Fruit fly (Drosophila melanogaster) whole organism, pupa: ENCODE data around the gene Rim.

Source experiments
- CG10348 ChIP-seq: fragments of 200-800 bp; sonication (Bioruptor generic); IDR thresholded peaks from 2 replicates; pipeline ENCODE4 v1.3.6; 2022; ENCODE audit warnings: missing biosample characterization, missing genetic modification characterization
- CG12605 ChIP-seq: fragments of 200-800 bp; sonication (Bioruptor generic); IDR thresholded peaks from 2 replicates; pipeline ENCODE4 v1.3.6; 2022; ENCODE audit warnings: missing biosample characterization, missing genetic modification characterization
- CG13204 ChIP-seq: fragments of 200-800 bp; sonication (Bioruptor generic); optimal IDR thresholded peaks from 2 replicates; lab custom pipeline; 2018; ENCODE audit warnings: missing biosample characterization, mild to moderate bottlenecking, missing genetic modification characterization, moderate library complexity
- CG14655 ChIP-seq: fragments of 200-800 bp; sonication (Bioruptor generic); optimal IDR thresholded peaks from 3 replicates; lab custom pipeline; 2017; ENCODE audit warnings: mild to moderate bottlenecking, missing biosample characterization, missing genetic modification reagents, missing genetic modification characterization
- CG15710 ChIP-seq: fragments of 200-800 bp; sonication (Bioruptor generic); optimal IDR thresholded peaks from 2 replicates; lab custom pipeline; 2018; ENCODE audit warnings: missing biosample characterization, mild to moderate bottlenecking, missing genetic modification characterization, moderate library complexity
- CG17806 ChIP-seq: fragments of 200-800 bp; sonication (Bioruptor generic); optimal IDR thresholded peaks from 2 replicates; lab custom pipeline; 2018; ENCODE audit warnings: missing biosample characterization, mild to moderate bottlenecking, missing genetic modification characterization, moderate library complexity
- CG32121 ChIP-seq: fragments of 200-800 bp; sonication (Bioruptor generic); IDR thresholded peaks from 2 replicates; pipeline ENCODE4 v1.3.6; 2022; ENCODE audit warnings: missing biosample characterization, missing genetic modification characterization
- CG34367 ChIP-seq: fragments of 200-800 bp; sonication (Bioruptor generic); optimal IDR thresholded peaks from 2 replicates; lab custom pipeline; 2018; ENCODE audit warnings: missing biosample characterization, mild to moderate bottlenecking, missing genetic modification characterization
- CG4496 ChIP-seq: fragments of 200-800 bp; sonication (Bioruptor generic); IDR thresholded peaks from 3 replicates; pipeline ENCODE4 v1.3.6; 2022; ENCODE audit warnings: missing biosample characterization, missing genetic modification characterization
- CG8159 ChIP-seq: fragments of 200-800 bp; sonication (Bioruptor generic); optimal IDR thresholded peaks from 3 replicates; lab custom pipeline; 2018; ENCODE audit warnings: missing biosample characterization, mild to moderate bottlenecking, missing genetic modification characterization, moderate library complexity
- CG8301 ChIP-seq: fragments of 200-800 bp; sonication (Bioruptor generic); optimal IDR thresholded peaks from 2 replicates; lab custom pipeline; 2018; ENCODE audit warnings: missing biosample characterization, mild to moderate bottlenecking, missing genetic modification characterization
- CG9948 ChIP-seq: fragments of 200-800 bp; sonication (Bioruptor generic); optimal IDR thresholded peaks from 2 replicates; lab custom pipeline; 2018; ENCODE audit warnings: missing biosample characterization, mild to moderate bottlenecking, missing genetic modification characterization, moderate library complexity
- D1 ChIP-seq: fragments of 200-800 bp; sonication (Bioruptor generic); optimal IDR thresholded peaks from 2 replicates; lab custom pipeline; 2018; ENCODE audit warnings: missing biosample characterization, mild to moderate bottlenecking, missing genetic modification characterization, moderate library complexity
- EcR ChIP-seq: fragments of 200-800 bp; sonication (Bioruptor generic); optimal IDR thresholded peaks from 3 replicates; lab custom pipeline; 2019; ENCODE audit warnings: missing biosample characterization, missing genetic modification characterization, mild to moderate bottlenecking, moderate library complexity, missing genetic modification reagents
- Ets98B ChIP-seq: fragments of 200-800 bp; sonication (Bioruptor generic); IDR thresholded peaks from 2 replicates; pipeline ENCODE4 v1.3.6; 2022; ENCODE audit warnings: missing biosample characterization, missing genetic modification characterization
- Pif1A ChIP-seq: fragments of 200-800 bp; sonication (Bioruptor generic); optimal IDR thresholded peaks from 3 replicates; lab custom pipeline; 2016; ENCODE audit warnings: missing biosample characterization, missing genetic modification characterization
- Pif1B ChIP-seq: fragments of 200-800 bp; sonication (Bioruptor generic); optimal IDR thresholded peaks from 3 replicates; lab custom pipeline; 2016; ENCODE audit warnings: missing biosample characterization, missing genetic modification characterization
- Snoo ChIP-seq: fragments of 200-800 bp; sonication (Bioruptor generic); optimal IDR thresholded peaks from 3 replicates; lab custom pipeline; 2017; ENCODE audit warnings: missing biosample characterization, mild to moderate bottlenecking, missing genetic modification characterization, inconsistent platforms
- fd96Ca ChIP-seq: fragments of 200-800 bp; sonication (Bioruptor generic); IDR thresholded peaks from 3 replicates; pipeline ENCODE4 v1.3.6; 2022; ENCODE audit warnings: missing biosample characterization, missing genetic modification characterization
- gl ChIP-seq: fragments of 200-800 bp; sonication (Bioruptor generic); optimal IDR thresholded peaks from 2 replicates; lab custom pipeline; 2018; ENCODE audit warnings: missing biosample characterization, mild to moderate bottlenecking, missing genetic modification characterization
- rn ChIP-seq: fragments of 200-800 bp; sonication (Bioruptor generic); IDR thresholded peaks from 2 replicates; pipeline ENCODE4 v1.3.6; 2022; ENCODE audit warnings: missing biosample characterization, missing genetic modification characterization

Gene Rim

DNA sequence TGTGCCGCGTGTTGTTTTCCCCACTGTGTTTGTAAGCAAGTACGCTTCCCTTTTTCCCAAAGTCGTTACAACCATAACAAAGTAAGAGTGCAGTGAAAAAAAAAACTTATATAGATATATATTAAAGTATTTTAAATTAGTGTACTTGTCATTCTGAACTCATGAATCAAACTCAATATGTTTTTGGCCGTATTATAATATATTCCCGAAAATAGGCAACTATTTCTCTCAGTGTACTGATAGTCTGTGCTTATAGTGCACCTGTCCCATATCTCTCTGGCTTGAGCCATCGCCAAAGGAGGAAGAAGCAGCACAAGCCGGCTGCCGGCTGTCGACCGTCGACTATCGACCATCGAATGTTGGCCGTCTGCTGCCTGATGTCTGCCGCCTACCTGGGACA is 24.7 kb upstream of the Rim start:
- peak; percentile 88 for TF ChIP-seq CG14655
- peak; percentile 46 for TF ChIP-seq CG8159 (tag; lab: Kevin White, UChicago)
- TF ChIP-seq EcR (GFP tag; lab: Kevin White, UChicago), result no peak
- peak; percentile 35; the same call in 1 of the 2 replicates for TF ChIP-seq CG12605 (GFP tag; lab: Robert Waterston, UW)
- no peak for TF ChIP-seq D1 (tag; lab: Kevin White, UChicago)
- peak; percentile 43 for TF ChIP-seq CG15710 (tag; lab: Kevin White, UChicago)
- TF ChIP-seq Pif1B (GFP tag; lab: Kevin White, UChicago), result peak; percentile 53
- TF ChIP-seq Ets98B (GFP tag; lab: Robert Waterston, UW), result peak; percentile 42; the same call in 1 of the 2 replicates
- TF ChIP-seq Snoo (tag; lab: Kevin White, UChicago), result no peak
- TF ChIP-seq CG9948 (tag; lab: Kevin White, UChicago), result peak; percentile 56
- no peak for TF ChIP-seq CG32121 (GFP tag; lab: Robert Waterston, UW)
- TF ChIP-seq rn, result peak; percentile 34; the same call in 1 of the 2 replicates
- no peak for TF ChIP-seq gl (tag; lab: Kevin White, UChicago)
- peak; percentile 73 for TF ChIP-seq CG8301
- TF ChIP-seq CG13204, result no peak
- TF ChIP-seq Pif1A, result peak; percentile 23
- TF ChIP-seq CG34367 (tag; lab: Kevin White, UChicago), result peak; percentile 14
- no peak for TF ChIP-seq CG10348
- TF ChIP-seq CG4496, result peak; percentile 75; the same call in 2 of the 3 replicates
- TF ChIP-seq CG17806, result peak; percentile 55
- TF ChIP-seq fd96Ca (GFP tag; lab: Robert Waterston, UW), result peak; percentile 24; the same call in 1 of the 3 replicates

dm6 chr3R:17938713-17939112 is 22.3 kb upstream of the Rim start:
- TF ChIP-seq Snoo (tag; lab: Kevin White, UChicago), result no peak
- no peak for TF ChIP-seq CG4496
- TF ChIP-seq CG15710 (tag; lab: Kevin White, UChicago), result no peak
- no peak for TF ChIP-seq EcR (GFP tag; lab: Kevin White, UChicago)
- no peak for TF ChIP-seq rn
- TF ChIP-seq CG8301, result no peak
- TF ChIP-seq fd96Ca (GFP tag; lab: Robert Waterston, UW), result no peak
- TF ChIP-seq CG10348, result no peak
- TF ChIP-seq Pif1B (GFP tag; lab: Kevin White, UChicago), result no peak
- no peak for TF ChIP-seq CG13204

DNA sequence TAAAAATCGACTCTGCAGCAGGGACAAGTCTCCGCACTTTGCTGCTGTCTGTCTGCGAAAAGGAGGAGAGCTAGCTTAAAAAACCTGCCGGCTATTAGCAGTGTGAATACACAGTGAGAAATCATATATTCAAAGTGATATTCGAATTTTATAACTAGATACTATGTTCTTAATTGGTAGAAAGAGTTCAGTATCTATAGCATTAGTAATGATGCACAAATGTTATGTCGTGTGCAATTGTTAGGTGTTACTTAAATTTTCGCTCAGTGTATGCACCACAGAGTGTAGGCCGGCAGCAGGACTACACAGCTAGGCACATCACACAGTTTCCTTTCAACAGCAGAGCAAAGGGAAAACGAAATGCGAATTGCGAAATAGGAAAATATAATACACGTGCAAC is 18.4 kb upstream of the Rim start:
- TF ChIP-seq Ets98B (GFP tag; lab: Robert Waterston, UW), result 0 out of 2 replicates have a peak, but pooled peaks have one; percentile 12
- TF ChIP-seq CG34367 (tag; lab: Kevin White, UChicago), result no peak
- 0 out of 2 replicates have a peak, but pooled peaks have one; percentile 17 for TF ChIP-seq CG32121 (GFP tag; lab: Robert Waterston, UW)
- 0 out of 3 replicates have a peak, but pooled peaks have one; percentile 38 for TF ChIP-seq CG4496
- no peak for TF ChIP-seq gl (tag; lab: Kevin White, UChicago)
- peak; percentile 7 for TF ChIP-seq CG17806
- TF ChIP-seq CG12605 (GFP tag; lab: Robert Waterston, UW), result no peak
- TF ChIP-seq CG8301, result peak; percentile 31
- TF ChIP-seq EcR (GFP tag; lab: Kevin White, UChicago), result no peak
- peak; percentile 1 for TF ChIP-seq CG15710 (tag; lab: Kevin White, UChicago)
- TF ChIP-seq fd96Ca (GFP tag; lab: Robert Waterston, UW), result no peak
- TF ChIP-seq rn, result no peak
- peak; percentile 36 for TF ChIP-seq CG8159 (tag; lab: Kevin White, UChicago)
- no peak for TF ChIP-seq CG13204
- no peak for TF ChIP-seq D1 (tag; lab: Kevin White, UChicago)
- TF ChIP-seq CG10348, result no peak
- TF ChIP-seq Pif1A, result no peak
- TF ChIP-seq Pif1B (GFP tag; lab: Kevin White, UChicago), result no peak
- TF ChIP-seq CG14655, result peak; percentile 26
- TF ChIP-seq Snoo (tag; lab: Kevin White, UChicago), result no peak
- peak; percentile 15 for TF ChIP-seq CG9948 (tag; lab: Kevin White, UChicago)

DNA sequence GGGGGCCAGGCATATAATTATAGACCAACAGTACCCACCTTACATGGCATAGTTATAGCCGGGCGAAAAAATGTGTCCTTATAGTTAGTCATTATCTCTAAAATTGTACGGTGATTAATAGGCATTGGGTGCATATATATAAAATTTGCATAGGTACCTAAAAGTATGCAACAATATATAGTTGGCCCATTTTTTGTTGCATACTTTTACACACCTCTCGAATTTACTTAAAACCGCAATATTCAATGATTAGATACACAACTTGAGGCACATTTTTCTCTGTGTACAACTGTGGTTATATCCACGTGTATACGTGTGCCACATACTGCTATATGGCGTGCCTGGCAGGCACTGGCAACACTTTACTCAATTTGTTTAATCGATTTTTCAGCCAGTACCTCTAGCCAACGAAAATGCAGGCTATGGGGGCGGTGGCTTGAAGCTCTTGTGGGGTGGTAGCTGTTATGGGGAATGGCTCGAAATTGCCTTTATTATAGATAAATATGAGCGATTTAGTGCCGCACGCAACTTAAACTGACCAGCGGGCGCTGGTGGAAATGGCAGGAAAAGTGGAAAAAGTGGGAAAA is 16.3 kb upstream of the Rim start:
- TF ChIP-seq CG17806, result no peak
- no peak for TF ChIP-seq CG10348
- no peak for TF ChIP-seq gl (tag; lab: Kevin White, UChicago)
- TF ChIP-seq, all 21 proteins: peak for 0

- TF ChIP-seq Pif1A, result no peak
- TF ChIP-seq Ets98B (GFP tag; lab: Robert Waterston, UW), result no peak
- TF ChIP-seq CG34367 (tag; lab: Kevin White, UChicago), result no peak
- no peak for TF ChIP-seq rn
These were observed 3.9 kb upstream of the Rim start for dm6 chr3R:17920265-17920664.

- TF ChIP-seq Ets98B (GFP tag; lab: Robert Waterston, UW) (peak; percentile 44; the same call in 1 of the 2 replicates), CG10348 (no peak), CG8159 (tag; lab: Kevin White, UChicago) (peak; percentile 26), CG14655 (peak; percentile 54), CG34367 (tag; lab: Kevin White, UChicago) (peak; percentile 72), EcR (GFP tag; lab: Kevin White, UChicago) (no peak), CG32121 (GFP tag; lab: Robert Waterston, UW) (peak; percentile 70), CG15710 (tag; lab: Kevin White, UChicago) (peak; percentile 38), CG17806 (no peak), fd96Ca (GFP tag; lab: Robert Waterston, UW) (0 out of 3 replicates have a peak, but pooled peaks have one; percentile 28), gl (tag; lab: Kevin White, UChicago) (peak; percentile 24), CG12605 (GFP tag; lab: Robert Waterston, UW) (peak; percentile 47; the same call in 1 of the 2 replicates), CG9948 (tag; lab: Kevin White, UChicago) (no peak), CG13204 (peak; percentile 12), Pif1B (GFP tag; lab: Kevin White, UChicago) (no peak), Pif1A (peak; percentile 45), D1 (tag; lab: Kevin White, UChicago) (peak; percentile 40), CG4496 (peak; percentile 93), CG8301 (peak; percentile 13), rn (no peak), Snoo (tag; lab: Kevin White, UChicago) (peak; percentile 47)
These were observed 2.9 kb upstream of the Rim start, which contains the start of gene cpo for dm6 chr3R:17919108-17919882. TSS of gene cpo (plus strand) at chr3R:17919832.
